Worm (Caenorhabditis elegans): ENCODE measurements around the gene F54E12.2.

- TF ChIP-seq lsy-2 (tag; optimal IDR thresholded peaks at IDR 0.05) (no peak), elt-1 (tag; optimal IDR thresholded peaks at IDR 0.05; ENCODE audit: borderline replicate concordance, insufficient read depth) (no peak), lin-13 (tag; optimal IDR thresholded peaks at IDR 0.05) (no peak), pha-4 (tag; optimal IDR thresholded peaks at IDR 0.05) (no peak), ces-1 (GFP tag; optimal IDR thresholded peaks at IDR 0.05) (no peak), snpc-4 (tag; optimal IDR thresholded peaks at IDR 0.05) (no peak)
Observed at ce11 chrIV:11323666-11324065, 13.3 kb downstream of the F54E12.2 start.

Measured in whole organism, mixed stage, embryonic.